Worm (Caenorhabditis elegans): ENCODE results near the gene epg-5.
A peak's percentile ranks its signal among the peaks of the same experiment; 100 is the strongest.

Gene epg-5

ce11 chrII:6600973-6601372, 8.2 kb downstream of the epg-5 start, which contains the start of gene vps-33.2 (continued):
- no peak for TF ChIP-seq daf-19 (GFP tag; conservative IDR thresholded peaks at IDR 0.05)
- no peak for TF ChIP-seq tra-1 (GFP tag; IDR thresholded peaks at IDR 0.05)
- TF ChIP-seq attf-4 (tag; optimal IDR thresholded peaks at IDR 0.05), result no peak
- TF ChIP-seq mdl-1 (tag; optimal IDR thresholded peaks at IDR 0.05), result no peak
- TF ChIP-seq spr-3 (GFP tag; optimal IDR thresholded peaks at IDR 0.05), result no peak

DNA sequence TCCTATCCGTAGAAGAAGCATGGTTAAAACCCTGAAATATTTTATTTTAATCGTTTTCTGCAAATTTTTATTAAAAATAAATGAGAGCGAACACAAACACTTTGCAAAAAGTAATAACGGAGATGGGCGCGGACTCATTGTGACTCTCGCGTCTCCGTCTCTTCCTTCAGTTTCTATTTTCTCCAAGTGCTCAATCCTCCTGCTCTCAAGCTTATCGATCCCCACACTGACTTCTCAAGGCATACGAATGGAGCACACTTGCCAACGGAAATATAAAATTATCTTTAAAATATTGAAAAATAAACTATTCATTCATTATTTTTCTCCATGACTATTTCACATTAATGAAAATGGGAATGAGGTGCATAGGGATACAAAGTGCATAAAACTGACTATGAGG, 11.1 kb downstream of the epg-5 start, which contains the start of gene dnj-8:
Gene dnj-8, minus strand, starts transcription at position 31 of the 400 bp plus-strand sequence.
- TF ChIP-seq lsy-2 (tag; optimal IDR thresholded peaks at IDR 0.05) (no peak), ama-1 (optimal IDR thresholded peaks at IDR 0.05) (peak; percentile 52), mep-1 (tag; optimal IDR thresholded peaks at IDR 0.05) (peak; percentile 2), ceh-32 (tag; optimal IDR thresholded peaks at IDR 0.05; ENCODE audit: poor library complexity) (no peak), mes-2 (tag; optimal IDR thresholded peaks at IDR 0.05; ENCODE audit: poor library complexity, severe bottlenecking) (peak; percentile 44), lir-3 (tag; optimal IDR thresholded peaks at IDR 0.05) (no peak), Y5F2A.4 (GFP tag; optimal IDR thresholded peaks at IDR 0.05) (no peak), jun-1 (tag; optimal IDR thresholded peaks at IDR 0.05) (no peak), lin-38 (GFP tag; IDR thresholded peaks at IDR 0.05) (0 out of 2 replicates have a peak, but pooled peaks have one; percentile 12), mxl-3 (GFP tag; optimal IDR thresholded peaks at IDR 0.05) (no peak), tag-97 (GFP tag; IDR thresholded peaks at IDR 0.05) (no peak), dmd-6 (GFP tag; IDR thresholded peaks at IDR 0.05) (no peak)

DNA sequence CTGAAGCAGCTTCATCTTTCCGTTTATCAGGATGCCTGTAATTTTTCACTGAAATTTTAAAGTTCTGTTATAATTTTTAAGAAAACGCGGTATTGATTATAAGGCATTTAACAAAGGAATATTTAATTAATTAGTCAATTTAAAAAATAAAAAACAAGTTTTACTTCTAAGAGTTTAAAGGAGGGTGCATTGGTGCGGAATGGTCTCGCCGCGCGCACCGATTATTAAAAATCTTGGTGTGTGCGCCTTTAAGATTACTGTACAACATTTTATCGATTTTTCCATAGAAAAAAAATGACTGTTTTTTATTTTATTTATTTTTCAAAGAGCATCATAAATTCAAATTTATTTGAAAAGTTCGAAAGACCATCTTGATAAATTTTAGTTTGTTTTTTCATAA, 11.7 kb downstream of the epg-5 start:
- no peak for TF ChIP-seq zag-1 (tag; optimal IDR thresholded peaks at IDR 0.05)
- 0 out of 2 replicates have a peak, but pooled peaks have one; percentile 30 for TF ChIP-seq snpc-1.2 (GFP tag; IDR thresholded peaks at IDR 0.05)

DNA sequence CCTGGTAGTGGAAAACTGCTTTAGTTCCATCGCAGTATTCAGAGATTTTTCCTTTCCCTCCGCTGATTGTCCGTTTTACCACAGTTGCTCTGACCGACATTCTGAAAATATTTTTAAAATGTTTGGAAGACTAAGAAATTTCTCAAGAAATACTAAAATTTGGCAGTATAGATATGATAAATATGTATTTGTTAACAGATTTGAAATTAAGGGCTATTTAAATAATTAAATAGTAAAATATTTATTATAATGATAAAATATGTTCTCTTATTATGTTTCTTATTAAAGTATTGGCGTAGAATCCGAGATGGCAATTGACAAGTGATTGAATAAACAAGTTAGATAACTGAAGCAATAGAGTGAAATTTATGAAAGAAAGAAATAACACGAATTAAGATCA, 15.0 kb downstream of the epg-5 start, which contains the start of gene aipr-1:
Gene aipr-1, minus strand, starts transcription at position 101 of the 400 bp plus-strand sequence.
- no peak for TF ChIP-seq lin-13 (GFP tag; optimal IDR thresholded peaks at IDR 0.05)
- no peak for TF ChIP-seq zag-1 (tag; optimal IDR thresholded peaks at IDR 0.05)
- no peak for TF ChIP-seq hif-1 (tag; optimal IDR thresholded peaks at IDR 0.05)
- TF ChIP-seq Y48G9A.11 (GFP tag; IDR thresholded peaks at IDR 0.05), result no peak
- no peak for TF ChIP-seq F37D6.2 (tag; optimal IDR thresholded peaks at IDR 0.05)
- TF ChIP-seq lin-38 (GFP tag; IDR thresholded peaks at IDR 0.05), result no peak
- TF ChIP-seq hlh-30 (tag; optimal IDR thresholded peaks at IDR 0.05; ENCODE audit: insufficient read depth), result no peak
- no peak for TF ChIP-seq set-16 (GFP tag; IDR thresholded peaks at IDR 0.05)
- TF ChIP-seq T26A8.4 (GFP tag; IDR thresholded peaks at IDR 0.05), result no peak
- no peak for TF ChIP-seq dmd-8 (GFP tag; IDR thresholded peaks at IDR 0.05)
- no peak for TF ChIP-seq F44E2.7 (GFP tag; IDR thresholded peaks at IDR 0.05)
- TF ChIP-seq dve-1 (tag; optimal IDR thresholded peaks at IDR 0.05; ENCODE audit: insufficient read depth), result no peak
- TF ChIP-seq nhr-76 (tag; optimal IDR thresholded peaks at IDR 0.05), result no peak

- no peak for TF ChIP-seq nhr-76 (tag; optimal IDR thresholded peaks at IDR 0.05)
Measured at ce11 chrII:6592251-6592650, 16.9 kb downstream of the epg-5 start, which contains the start of gene C56C10.9. C56C10.9 (minus strand) TSS chrII:6592351.

DNA sequence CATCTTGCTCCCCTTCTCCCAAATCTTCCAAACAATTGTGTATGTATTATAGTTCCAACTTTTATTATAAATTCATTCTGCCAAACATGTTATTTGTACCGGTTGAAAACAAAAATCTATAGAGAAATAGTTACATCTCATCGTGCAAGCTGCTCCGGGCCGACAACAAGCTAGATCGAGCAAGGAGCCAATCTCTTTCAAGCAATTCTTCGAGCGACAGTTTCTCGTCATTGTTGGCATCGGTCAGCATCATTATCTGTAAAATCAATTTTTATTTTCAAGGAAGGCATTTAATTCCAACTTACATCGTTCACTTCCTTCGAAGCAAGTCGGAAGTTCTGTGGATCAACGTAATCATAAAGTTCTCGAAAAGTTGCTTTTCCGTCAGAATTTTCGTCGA, 18.2 kb downstream of the epg-5 start:
- TF ChIP-seq lin-38 (GFP tag; IDR thresholded peaks at IDR 0.05), result peak; percentile 41
- TF ChIP-seq rbr-2 (tag; optimal IDR thresholded peaks at IDR 0.05), result no peak
- TF ChIP-seq snpc-1.2 (GFP tag; IDR thresholded peaks at IDR 0.05), result peak; percentile 8; the same call in 1 of the 2 replicates
- no peak for TF ChIP-seq ama-1 (optimal IDR thresholded peaks at IDR 0.05)
- TF ChIP-seq arid-1 (GFP tag; conservative IDR thresholded peaks at IDR 0.05), result peak; percentile 47; the same call in 1 of the 2 replicates
- peak; percentile 50; the same call in 1 of the 2 replicates for TF ChIP-seq Y48G9A.11 (GFP tag; IDR thresholded peaks at IDR 0.05)
- peak; percentile 30; the same call in 1 of the 2 replicates for TF ChIP-seq T26A8.4 (GFP tag; IDR thresholded peaks at IDR 0.05)
- no peak for TF ChIP-seq fkh-10 (GFP tag; optimal IDR thresholded peaks at IDR 0.05)
- TF ChIP-seq ceh-44 (GFP tag; IDR thresholded peaks at IDR 0.05), result no peak
- no peak for TF ChIP-seq daf-16 (GFP tag; optimal IDR thresholded peaks at IDR 0.05)
- TF ChIP-seq daf-16 (tag; optimal IDR thresholded peaks at IDR 0.05), result peak; percentile 19
- TF ChIP-seq ZK337.2 (GFP tag; IDR thresholded peaks at IDR 0.05), result no peak

Measured in whole organism, L4 larva.